Worm (Caenorhabditis elegans): ENCODE measurements around the gene rnr-1.

- TF ChIP-seq ttx-3 (tag; optimal IDR thresholded peaks at IDR 0.05) (no peak), hlh-15 (tag; optimal IDR thresholded peaks at IDR 0.05) (no peak), ceh-30 (tag; optimal IDR thresholded peaks at IDR 0.05) (no peak), ets-4 (tag; optimal IDR thresholded peaks at IDR 0.05) (no peak), ceh-48 (tag; optimal IDR thresholded peaks at IDR 0.05) (no peak), ama-1 (optimal IDR thresholded peaks at IDR 0.05) (no peak), madf-2 (tag; optimal IDR thresholded peaks at IDR 0.05) (no peak), K09A11.1 (tag; optimal IDR thresholded peaks at IDR 0.05; ENCODE audit: insufficient read depth) (no peak), ztf-16 (tag; optimal IDR thresholded peaks at IDR 0.05) (no peak), pax-1 (tag; optimal IDR thresholded peaks at IDR 0.05) (no peak)
Measured at ce11 chrIII:9237626-9238025, 9.0 kb upstream of the rnr-1 start.

Measured in whole organism, late embryonic.